Fruit fly (Drosophila melanogaster): ENCODE data around the gene bdwf.

Gene bdwf

dm6 chr3R:17039993-17040807, 2.7 kb downstream of the bdwf start, which contains the start of the genes CG18213 and Trm7-32 (continued):
- TF ChIP-seq CG12391 (tag; optimal IDR thresholded peaks at IDR 0.05) (peak; percentile 49), Oaz (GFP tag; IDR thresholded peaks at IDR 0.05) (no peak), CG9932 (GFP tag; IDR thresholded peaks at IDR 0.05) (no peak; the same call in 1 of the 2 replicates), Dip2 (GFP tag; IDR thresholded peaks at IDR 0.05) (no peak), sna (GFP tag; IDR thresholded peaks at IDR 0.05; ENCODE audit: partially characterized antibody) (peak; percentile 80), scrt (GFP tag; optimal IDR thresholded peaks at IDR 0.05) (no peak), CrebB (tag; optimal IDR thresholded peaks at IDR 0.05) (no peak), jumu (GFP tag; optimal IDR thresholded peaks at IDR 0.05) (no peak), crp (GFP tag; optimal IDR thresholded peaks at IDR 0.05) (no peak), CG18619 (GFP tag; optimal IDR thresholded peaks at IDR 0.05) (no peak), gce (GFP tag; IDR thresholded peaks at IDR 0.05) (no peak), nerfin-2 (GFP tag; IDR thresholded peaks at IDR 0.05; ENCODE audit: partially characterized antibody) (peak; percentile 36; the same call in 1 of the 2 replicates), bcd (GFP tag; optimal IDR thresholded peaks at IDR 0.05) (no peak), seq (GFP tag; IDR thresholded peaks at IDR 0.05) (no peak), Lim3 (GFP tag; IDR thresholded peaks at IDR 0.05) (no peak), CG8290 (GFP tag; optimal IDR thresholded peaks at IDR 0.05) (no peak), CG8290 (tag; optimal IDR thresholded peaks at IDR 0.05) (no peak), eve (GFP tag; optimal IDR thresholded peaks at IDR 0.05) (no peak), Hsf (GFP tag; optimal IDR thresholded peaks at IDR 0.05) (no peak), BEAF-32 (GFP tag; optimal IDR thresholded peaks at IDR 0.05) (peak; percentile 78), CG11247 (GFP tag; IDR thresholded peaks at IDR 0.05) (no peak), CG13123 (GFP tag; optimal IDR thresholded peaks at IDR 0.05) (no peak), H15 (GFP tag; IDR thresholded peaks at IDR 0.05) (no peak), CG13424 (tag; optimal IDR thresholded peaks at IDR 0.05) (no peak), Lhr (GFP tag; optimal IDR thresholded peaks at IDR 0.05) (no peak), CG12236 (GFP tag; optimal IDR thresholded peaks at IDR 0.05) (no peak), Hey (tag; optimal IDR thresholded peaks at IDR 0.05) (no peak), amos (GFP tag; IDR thresholded peaks at IDR 0.05; ENCODE audit: partially characterized antibody) (peak; percentile 86), twi (tag; optimal IDR thresholded peaks at IDR 0.05) (no peak), CG34422 (GFP tag; IDR thresholded peaks at IDR 0.05) (no peak), unpg (GFP tag; optimal IDR thresholded peaks at IDR 0.05) (no peak), Hr3 (GFP tag; optimal IDR thresholded peaks at IDR 0.05) (no peak), CG17802 (tag; optimal IDR thresholded peaks at IDR 0.05) (no peak), ash1 (GFP tag; optimal IDR thresholded peaks at IDR 0.05) (no peak), Atf3 (GFP tag; optimal IDR thresholded peaks at IDR 0.05) (no peak), exex (tag; optimal IDR thresholded peaks at IDR 0.05) (no peak), CG1832 (GFP tag; optimal IDR thresholded peaks at IDR 0.05) (no peak), Bgb (GFP tag; IDR thresholded peaks at IDR 0.05; ENCODE audit: partially characterized antibody) (peak; percentile 92), tx (GFP tag; optimal IDR thresholded peaks at IDR 0.05) (no peak), CG18599 (GFP tag; optimal IDR thresholded peaks at IDR 0.05) (no peak), Adf1 (GFP tag; IDR thresholded peaks at IDR 0.05) (no peak), bbx (GFP tag; IDR thresholded peaks at IDR 0.05; ENCODE audit: partially characterized antibody) (peak; percentile 89), Awh (GFP tag; IDR thresholded peaks at IDR 0.05) (no peak), CG6272 (GFP tag; IDR thresholded peaks at IDR 0.05) (no peak), ro (GFP tag; IDR thresholded peaks at IDR 0.05) (no peak), dan (GFP tag; IDR thresholded peaks at IDR 0.05) (no peak), tll (GFP tag; optimal IDR thresholded peaks at IDR 0.05) (no peak), CG1792 (GFP tag; optimal IDR thresholded peaks at IDR 0.05) (no peak), CG13296 (GFP tag; optimal IDR thresholded peaks at IDR 0.05) (no peak), Ptx1 (GFP tag; IDR thresholded peaks at IDR 0.05) (no peak)
